Worm (Caenorhabditis elegans) whole organism, late embryonic: ENCODE data around the gene nspb-10.

Experiments used
- K02D7.2 ChIP-seq: sonication (generic microtip); optimal IDR thresholded peaks from 2 replicates; lab custom pipeline; 2017; ENCODE audit warnings: mild to moderate bottlenecking, missing genetic modification characterization, missing compliant biosample characterization
- ceh-31 ChIP-seq: sonication (generic microtip); optimal IDR thresholded peaks from 2 replicates; lab custom pipeline; 2016; ENCODE audit warnings: missing genetic modification characterization, missing compliant biosample characterization

ce11 chrII:14609297-14609937, 21.4 kb upstream of the nspb-10 start:
- TF ChIP-seq K02D7.2 (tag; lab: Kevin White, UChicago) (no peak), ceh-31 (tag; lab: Kevin White, UChicago) (no peak)
